Worm (Caenorhabditis elegans): Measurements from ENCODE around the gene ran-1.

ce11 chrIII:10704499-10704898, 43.0 kb downstream of the ran-1 start:
- TF ChIP-seq W03F9.2 (tag; optimal IDR thresholded peaks at IDR 0.05) = no peak
- TF ChIP-seq him-1 (tag; optimal IDR thresholded peaks at IDR 0.05) = no peak
- no peak for TF ChIP-seq dao-5 (tag; optimal IDR thresholded peaks at IDR 0.05)

All from whole organism, L4/young adult.